Worm (Caenorhabditis elegans): ENCODE measurements around the gene F58E6.6.

DNA sequence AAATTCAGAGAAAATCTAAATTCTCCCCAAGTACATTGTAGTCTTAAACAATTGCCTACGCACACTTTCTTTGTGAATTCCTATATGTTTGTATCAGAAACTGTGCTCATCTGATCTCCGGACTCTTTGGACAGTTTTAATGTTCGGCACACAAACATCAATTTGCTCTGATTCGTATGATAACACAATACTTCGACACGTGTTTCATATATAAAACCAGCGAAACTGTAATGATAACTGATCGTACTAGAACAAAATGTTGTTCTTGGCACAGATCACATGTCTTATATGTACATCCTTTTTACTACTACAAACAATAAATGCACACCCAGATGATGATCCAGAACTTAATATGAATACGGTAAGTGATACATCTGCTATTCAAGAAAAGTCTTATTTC lies 38.5 kb upstream of the F58E6.6 start, which contains the start of gene lipl-2:
- TF ChIP-seq hlh-13 (GFP tag; optimal IDR thresholded peaks at IDR 0.05) = no peak
- TF ChIP-seq T23F11.4 (GFP tag; optimal IDR thresholded peaks at IDR 0.05) = no peak
- TF ChIP-seq unc-55 (GFP tag; optimal IDR thresholded peaks at IDR 0.05) = no peak
- TF ChIP-seq pqm-1 (tag; optimal IDR thresholded peaks at IDR 0.05) = no peak
- TF ChIP-seq dve-1 (tag; optimal IDR thresholded peaks at IDR 0.05) = no peak
- TF ChIP-seq syd-9 (tag; optimal IDR thresholded peaks at IDR 0.05) = no peak

Data from whole organism, late embryonic.